Fruit fly (Drosophila melanogaster) whole organism: Measurements from ENCODE around the gene Rpn10.

Experiments
- CG8478 ChIP-seq: fragments of >200 bp; optimal IDR thresholded peaks from 2 replicates; lab custom pipeline; 2018; ENCODE audit warnings: inconsistent platforms
- Dll ChIP-seq: fragments of >200 bp; optimal IDR thresholded peaks from 2 replicates; lab custom pipeline; 2017
- EcR ChIP-seq, 2 experiments: fragments of >200 bp; optimal IDR thresholded peaks; 2 replicates each; lab custom pipeline; 2017; ENCODE audit warnings: missing biosample characterization in 2 of 2, missing genetic modification characterization in 2 of 2, missing genetic modification reagents in 2 of 2
- pan ChIP-seq: fragments of >200 bp; optimal IDR thresholded peaks from 2 replicates; lab custom pipeline; 2017
- psq ChIP-seq: fragments of >200 bp; optimal IDR thresholded peaks from 2 replicates; lab custom pipeline; 2017
- usp ChIP-seq: fragments of >200 bp; optimal IDR thresholded peaks from 2 replicates; lab custom pipeline; 2017; ENCODE audit warnings: missing biosample characterization, missing genetic modification characterization, mixed read lengths

Gene Rpn10

DNA sequence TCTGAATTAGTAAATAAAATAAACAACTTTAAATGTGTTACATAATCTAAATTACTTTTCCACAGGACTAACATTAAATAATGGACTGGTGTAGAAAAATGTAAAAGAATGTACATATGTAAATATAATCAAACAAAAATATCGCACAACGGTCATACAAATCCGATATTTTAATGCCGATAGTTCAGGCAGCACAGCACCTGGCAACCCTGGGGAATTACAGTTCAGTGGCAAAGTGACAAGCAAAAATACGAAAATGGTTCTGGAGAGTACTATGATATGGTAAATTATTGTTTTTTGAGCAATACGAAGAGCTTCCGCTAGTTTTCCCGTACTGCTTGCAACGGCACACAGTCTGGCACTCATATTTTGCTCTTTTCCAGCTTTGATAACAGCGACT lies at the start of gene Rpn10:
TSS of gene Rpn10 (plus strand) at position 144 of the 400 bp plus-strand sequence.
- TF ChIP-seq CG8478 (lab: Kevin White, UChicago) (no peak), Dll (no peak), pan (lab: Kevin White, UChicago) (no peak), usp (GFP tag; lab: Kevin White, UChicago) (no peak)

DNA sequence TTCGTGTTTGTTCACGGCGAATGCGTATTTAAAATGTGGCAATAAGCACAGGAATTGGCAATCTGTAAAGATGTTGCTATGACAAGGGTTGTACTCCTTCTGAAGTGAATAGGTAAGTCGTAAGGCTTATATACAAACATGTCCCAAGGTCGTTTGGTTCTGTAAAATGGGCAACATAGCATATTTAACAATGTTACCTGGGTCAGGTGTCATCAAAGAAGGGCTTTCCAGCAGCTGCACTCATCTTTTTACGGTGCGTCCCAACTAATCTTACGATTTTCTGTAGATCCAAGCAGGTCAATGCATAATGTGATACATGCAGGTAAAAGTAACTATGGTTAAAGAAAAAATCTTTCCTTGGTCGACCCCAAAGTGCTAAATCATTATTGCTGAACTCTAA lies 46.3 kb upstream of the Rpn10 start, which contains the start of gene Neu2:
TSS of gene Neu2 (minus strand) at position 101 of the 400 bp plus-strand sequence.
- TF ChIP-seq EcR (GFP tag; optimal IDR thresholded peaks at IDR 0.05; lab: Kevin White, UChicago), result no peak
- TF ChIP-seq pan (lab: Kevin White, UChicago), result no peak
- no peak for TF ChIP-seq CG8478 (lab: Kevin White, UChicago)
- TF ChIP-seq usp (GFP tag; lab: Kevin White, UChicago), result no peak
- TF ChIP-seq psq (lab: Kevin White, UChicago), result no peak
- TF ChIP-seq Dll, result no peak

DNA sequence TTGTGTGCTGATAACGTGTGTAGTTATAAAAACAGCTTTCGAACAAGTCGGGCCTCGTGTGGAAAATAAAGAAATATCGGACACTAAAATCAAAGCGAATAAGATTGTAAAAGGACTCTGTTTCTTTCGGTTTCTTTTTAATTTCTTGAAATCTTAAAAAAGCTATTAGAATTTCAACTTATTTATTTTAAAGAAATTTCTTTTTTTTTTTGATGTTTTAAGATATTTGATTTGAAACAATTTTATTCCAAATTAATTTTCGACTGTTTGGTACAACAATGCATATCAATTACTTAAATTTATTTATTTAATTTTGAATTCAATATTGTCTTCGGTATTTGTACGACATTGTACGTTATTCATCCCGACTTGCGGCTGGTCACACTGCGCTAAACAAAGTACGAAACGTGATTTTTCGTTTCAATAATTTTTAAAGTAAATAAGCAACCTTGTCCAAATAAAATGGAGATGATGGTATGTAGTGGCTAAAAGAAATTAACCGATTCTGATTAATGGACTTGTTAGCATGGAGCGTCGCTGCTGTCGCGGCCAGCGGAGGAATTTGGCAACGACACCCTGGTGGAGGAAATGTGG lies 44.0 kb upstream of the Rpn10 start, which contains the start of the genes CG7202 and CG7519:
TSS of gene CG7202 (minus strand) at position 51 of the 594 bp plus-strand sequence.
TSS of gene CG7519 (plus strand) at position 361 of the 594 bp plus-strand sequence.
- TF ChIP-seq psq (lab: Kevin White, UChicago), result no peak
- no peak for TF ChIP-seq EcR (GFP tag; optimal IDR thresholded peaks at IDR 0.05; lab: Kevin White, UChicago)
- no peak for TF ChIP-seq pan (lab: Kevin White, UChicago)
- no peak for TF ChIP-seq usp (GFP tag; lab: Kevin White, UChicago)
- TF ChIP-seq Dll, result no peak
- TF ChIP-seq CG8478 (lab: Kevin White, UChicago), result no peak

- no peak for TF ChIP-seq Dll
Measured at dm6 chr3L:21496502-21496864, 40.3 kb upstream of the Rpn10 start.

DNA sequence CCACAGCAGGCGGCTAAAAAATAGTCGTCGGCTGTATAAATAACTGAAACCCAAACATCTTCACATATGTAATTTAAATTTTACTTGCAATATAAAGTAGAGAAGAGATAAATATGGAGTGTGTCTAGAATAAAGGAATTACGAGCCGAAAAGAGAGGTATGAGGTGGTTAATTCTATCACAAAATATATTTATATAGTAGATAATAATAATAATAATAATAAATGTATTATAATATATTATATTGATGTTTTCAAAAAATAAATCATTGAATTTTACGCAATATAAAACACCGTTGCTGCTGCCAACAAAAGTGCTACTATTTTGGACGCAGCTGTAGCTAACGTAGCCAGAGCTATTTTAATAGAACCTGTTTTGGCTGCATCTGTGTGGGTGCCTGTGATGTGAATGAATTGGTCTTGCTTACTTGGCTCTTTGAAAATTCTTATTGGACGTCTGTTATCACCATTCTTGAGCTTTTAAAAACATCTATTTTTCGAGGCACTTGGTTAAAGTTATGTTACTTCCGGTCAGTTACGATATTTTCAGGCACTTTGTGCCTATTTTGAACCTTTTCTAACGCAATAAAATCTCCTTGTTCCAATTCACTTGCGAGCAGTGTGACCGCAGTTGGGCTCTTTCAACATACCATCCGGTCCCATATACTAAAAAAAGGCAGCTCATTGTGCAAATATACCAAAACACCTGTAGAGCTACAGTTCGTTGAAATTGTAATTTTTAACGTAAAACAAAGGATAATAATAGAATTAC lies 39.8 kb upstream of the Rpn10 start, which contains the start of gene Hr78:
TSS of gene Hr78 (minus strand) at position 630 of the 770 bp plus-strand sequence.
- TF ChIP-seq Dll (no peak), EcR (GFP tag; optimal IDR thresholded peaks at IDR 0.05; lab: Kevin White, UChicago) (no peak), psq (lab: Kevin White, UChicago) (no peak), CG8478 (lab: Kevin White, UChicago) (no peak), pan (lab: Kevin White, UChicago) (no peak), usp (GFP tag; lab: Kevin White, UChicago) (no peak)

- TF ChIP-seq EcR (GFP tag; optimal IDR thresholded peaks at IDR 0.05; lab: Kevin White, UChicago), result no peak
- no peak for TF ChIP-seq Dll
Measured at dm6 chr3L:21501172-21501571, 35.6 kb upstream of the Rpn10 start, which contains the start of gene Est-Q. Est-Q (plus strand) TSS chr3L:21501421.

DNA sequence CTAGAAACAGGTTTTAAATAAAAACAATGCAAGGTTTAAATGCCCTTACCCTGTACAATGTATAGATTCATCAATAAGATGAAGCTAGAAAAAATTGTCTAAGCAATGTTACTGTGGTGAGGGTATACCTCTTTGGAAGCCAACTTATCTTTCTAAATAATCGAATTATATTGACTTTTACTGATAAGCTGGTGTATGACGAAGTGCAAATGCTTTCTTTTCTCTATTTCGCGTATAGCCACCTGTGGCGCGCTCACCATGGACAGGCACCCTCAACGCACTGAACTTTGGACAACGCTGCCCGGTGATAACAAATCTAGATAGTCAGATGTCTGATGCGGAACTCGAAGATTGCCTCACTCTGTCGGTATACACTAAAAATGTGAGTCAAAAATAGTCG lies 34.9 kb upstream of the Rpn10 start:
- TF ChIP-seq pan (lab: Kevin White, UChicago), result no peak
- TF ChIP-seq Dll, result no peak
- TF ChIP-seq CG8478 (lab: Kevin White, UChicago), result no peak
- no peak for TF ChIP-seq psq (lab: Kevin White, UChicago)
- no peak for TF ChIP-seq usp (GFP tag; lab: Kevin White, UChicago)
- no peak for TF ChIP-seq EcR (GFP tag; optimal IDR thresholded peaks at IDR 0.05; lab: Kevin White, UChicago)

- no peak for TF ChIP-seq EcR (GFP tag; optimal IDR thresholded peaks at IDR 0.05; lab: Kevin White, UChicago)
- TF ChIP-seq pan (lab: Kevin White, UChicago), result no peak
- no peak for TF ChIP-seq psq (lab: Kevin White, UChicago)
- TF ChIP-seq usp (GFP tag; lab: Kevin White, UChicago), result no peak
- TF ChIP-seq Dll, result no peak
- no peak for TF ChIP-seq CG8478 (lab: Kevin White, UChicago)
Measured at dm6 chr3L:21507354-21507928, 29.4 kb upstream of the Rpn10 start, which contains the start of the genes Glg1 and M6. Glg1 (minus strand) TSS chr3L:21507538. M6 (plus strand) TSS chr3L:21507852.

DNA sequence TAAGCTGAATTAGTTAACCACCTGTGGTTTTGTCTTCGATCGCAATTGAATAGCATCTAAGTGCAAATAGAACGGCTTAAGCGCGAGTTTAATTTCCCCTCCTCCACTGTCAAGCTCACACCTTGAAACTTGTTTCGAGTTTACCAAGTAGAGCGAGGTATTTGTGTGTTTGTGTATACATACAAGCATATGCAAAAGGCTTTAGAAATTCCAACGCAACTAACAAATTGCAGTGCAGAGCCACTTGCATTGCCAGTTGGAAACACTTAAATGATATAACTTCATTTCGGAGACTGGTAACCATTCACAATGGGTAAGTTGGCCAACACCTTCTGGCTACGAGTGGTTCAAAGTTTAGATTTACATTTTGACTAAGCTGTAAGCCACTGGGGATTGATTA lies 28.8 kb upstream of the Rpn10 start:
- TF ChIP-seq EcR (GFP tag; optimal IDR thresholded peaks at IDR 0.05; lab: Kevin White, UChicago), result no peak
- no peak for TF ChIP-seq Dll
- no peak for TF ChIP-seq CG8478 (lab: Kevin White, UChicago)
- peak; percentile 7 for TF ChIP-seq pan (lab: Kevin White, UChicago)
- TF ChIP-seq psq (lab: Kevin White, UChicago), result no peak
- no peak for TF ChIP-seq usp (GFP tag; lab: Kevin White, UChicago)

DNA sequence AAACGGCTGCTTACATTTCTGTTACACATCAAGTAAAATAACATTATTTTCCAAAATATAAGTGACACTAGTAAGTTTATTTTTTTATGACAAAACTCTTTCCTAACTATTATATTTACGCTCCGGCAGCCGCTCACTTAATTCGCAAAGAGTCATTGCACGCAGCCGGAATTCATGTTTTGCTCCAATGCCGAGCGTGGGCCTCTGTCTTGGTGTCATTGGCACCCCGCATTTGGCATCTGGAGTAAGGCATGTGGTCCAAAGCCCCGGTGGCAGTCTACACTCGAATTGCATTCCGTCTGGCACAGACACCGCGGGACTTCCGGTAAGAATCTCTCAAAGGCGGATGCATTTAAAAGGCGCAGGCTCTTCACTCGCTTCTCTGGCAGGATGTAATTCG lies 28.2 kb upstream of the Rpn10 start:
- TF ChIP-seq CG8478 (lab: Kevin White, UChicago) (no peak), psq (lab: Kevin White, UChicago) (no peak), EcR (GFP tag; optimal IDR thresholded peaks at IDR 0.05; lab: Kevin White, UChicago) (peak in 1 of 2 experiments; percentile 57), pan (lab: Kevin White, UChicago) (no peak), usp (GFP tag; lab: Kevin White, UChicago) (no peak), Dll (no peak)

dm6 chr3L:21509488-21510122 lies 27.2 kb upstream of the Rpn10 start:
- TF ChIP-seq Dll (no peak), psq (lab: Kevin White, UChicago) (no peak), usp (GFP tag; lab: Kevin White, UChicago) (no peak), pan (lab: Kevin White, UChicago) (no peak), CG8478 (lab: Kevin White, UChicago) (no peak), EcR (GFP tag; optimal IDR thresholded peaks at IDR 0.05; lab: Kevin White, UChicago) (no peak)
